Fruit fly (Drosophila melanogaster) whole organism, adult: ENCODE measurements around the gene CG4957.
A peak's percentile ranks its signal among the peaks of the same experiment; 100 is the strongest.

ENCODE experiments used
- CG11617 ChIP-seq: fragments of 200-800 bp; sonication (Bioruptor generic); optimal IDR thresholded peaks from 2 replicates; lab custom pipeline; 2017; ENCODE audit warnings: mild to moderate bottlenecking, missing biosample characterization, missing genetic modification reagents, missing genetic modification characterization
- CG12768 ChIP-seq: fragments of 200-800 bp; sonication (Bioruptor generic); optimal IDR thresholded peaks from 2 replicates; lab custom pipeline; 2017; ENCODE audit warnings: missing biosample characterization, missing genetic modification characterization, mild to moderate bottlenecking, moderate library complexity, missing genetic modification reagents
- Clk ChIP-seq: fragments of 200-800 bp; sonication (Bioruptor generic); optimal IDR thresholded peaks from 2 replicates; lab custom pipeline; 2017; ENCODE audit warnings: missing biosample characterization, missing genetic modification characterization
- Mnt ChIP-seq: fragments of 200-800 bp; sonication (Bioruptor generic); optimal IDR thresholded peaks from 2 replicates; lab custom pipeline; 2016; ENCODE audit warnings: missing biosample characterization, mild to moderate bottlenecking, missing genetic modification characterization
- bab1 ChIP-seq: fragments of 200-800 bp; sonication (Bioruptor generic); optimal IDR thresholded peaks from 3 replicates; lab custom pipeline; 2019; ENCODE audit warnings: missing biosample characterization, mild to moderate bottlenecking, missing genetic modification characterization, moderate library complexity

- peak; percentile 56 for TF ChIP-seq Mnt (GFP tag; lab: Kevin White, UChicago)
- peak; percentile 68 for TF ChIP-seq bab1 (GFP tag; lab: Kevin White, UChicago)
- peak; percentile 30 for TF ChIP-seq CG12768
- TF ChIP-seq Clk = no peak
- peak; percentile 53 for TF ChIP-seq CG11617 (GFP tag; lab: Kevin White, UChicago)
Measured at dm6 chr2L:10292066-10292560, 23.4 kb downstream of the CG4957 start, which contains the start of gene Ufd4.
